Worm (Caenorhabditis elegans) whole organism, L4 larva: ENCODE results near the gene F40A3.7.

Source experiments
- F10B5.3 ChIP-seq: sonication (generic microtip); optimal IDR thresholded peaks from 2 replicates; lab custom pipeline; 2016; ENCODE audit warnings: mild to moderate bottlenecking, missing genetic modification characterization, missing compliant biosample characterization
- F26F4.8 ChIP-seq: fragments of 200-800 bp; sonication (Bioruptor generic); conservative IDR thresholded peaks from 2 replicates; pipeline ENCODE4 v1.3.6; 2022; ENCODE audit warnings: missing genetic modification characterization, missing compliant biosample characterization
- F37D6.2 ChIP-seq: sonication (generic microtip); optimal IDR thresholded peaks from 2 replicates; lab custom pipeline; 2016; ENCODE audit warnings: mild to moderate bottlenecking, missing genetic modification characterization, missing compliant biosample characterization
- Y105C5A.15 ChIP-seq: fragments of 200-800 bp; sonication (Bioruptor generic); IDR thresholded peaks from 2 replicates; pipeline ENCODE4 v1.3.6; 2022; ENCODE audit warnings: missing genetic modification characterization, missing compliant biosample characterization
- Y5F2A.4 ChIP-seq: fragments of 200-800 bp; sonication (Bioruptor generic); optimal IDR thresholded peaks from 2 replicates; lab custom pipeline; 2018; ENCODE audit warnings: mild to moderate bottlenecking, missing genetic modification characterization, missing compliant biosample characterization
- aha-1 ChIP-seq: fragments of 150-350 bp; peaks from one replicate; lab custom pipeline; 2014; ENCODE audit warnings: missing biosample characterization, missing genetic modification characterization
- ceh-44 ChIP-seq: fragments of 200-800 bp; sonication (Bioruptor generic); IDR thresholded peaks from 2 replicates; pipeline ENCODE4 v1.3.6; 2022; ENCODE audit warnings: missing genetic modification reagents, missing genetic modification characterization, missing compliant biosample characterization
- daf-16 ChIP-seq, 3 experiments: sonication (generic microtip); optimal IDR thresholded peaks; 2 replicates each; lab custom pipeline; 2016 to 2017; ENCODE audit warnings: missing genetic modification characterization in 3 of 3, missing genetic modification reagents in 3 of 3, mild to moderate bottlenecking in 2 of 3, missing compliant biosample characterization in 2 of 3, missing biosample characterization in 1 of 3, moderate library complexity in 1 of 3
- dmd-6 ChIP-seq: fragments of 200-800 bp; sonication (Bioruptor generic); IDR thresholded peaks from 2 replicates; pipeline ENCODE4 v1.3.6; 2022; ENCODE audit warnings: missing genetic modification reagents, missing genetic modification characterization, missing compliant biosample characterization
- dve-1 ChIP-seq: sonication (generic microtip); optimal IDR thresholded peaks from 2 replicates; lab custom pipeline; 2017; ENCODE audit warnings: antibody characterized with exemption, mild to moderate bottlenecking, missing genetic modification characterization, missing compliant biosample characterization; ENCODE audit not compliant: insufficient read depth
- egl-43 ChIP-seq: fragments of 200-800 bp; sonication (Bioruptor generic); IDR thresholded peaks from 2 replicates; pipeline ENCODE4 v1.3.6; 2022; ENCODE audit warnings: missing genetic modification reagents, missing genetic modification characterization, missing compliant biosample characterization
- fkh-10 ChIP-seq: fragments of 150-350 bp; optimal IDR thresholded peaks from 2 replicates; lab custom pipeline; 2014; ENCODE audit warnings: missing biosample characterization, missing genetic modification reagents, missing genetic modification characterization
- gei-8 ChIP-seq: fragments of 200-800 bp; sonication (Bioruptor generic); optimal IDR thresholded peaks from 2 replicates; lab custom pipeline; 2018; ENCODE audit warnings: mild to moderate bottlenecking, missing genetic modification characterization, missing compliant biosample characterization
- lin-15B ChIP-seq: fragments of 150-350 bp; sonication (generic microtip); optimal IDR thresholded peaks from 3 replicates; lab custom pipeline; 2014; ENCODE audit warnings: missing biosample characterization, missing genetic modification characterization
- lin-38 ChIP-seq: fragments of 200-800 bp; sonication (Bioruptor generic); IDR thresholded peaks from 2 replicates; pipeline ENCODE4 v1.3.6; 2022; ENCODE audit warnings: missing genetic modification reagents, missing genetic modification characterization, missing compliant biosample characterization
- lsy-2 ChIP-seq, 2 experiments: fragments of 150-350 bp in 1 of 2; sonication (generic microtip) in 1 of 2; optimal IDR thresholded peaks; 2 replicates each; lab custom pipeline; 2014 to 2017; ENCODE audit warnings: missing biosample characterization in 2 of 2, missing genetic modification characterization in 2 of 2
- mdt-29 ChIP-seq: fragments of 200-800 bp; sonication (Bioruptor generic); IDR thresholded peaks from 2 replicates; pipeline ENCODE4 v1.3.6; 2022; ENCODE audit warnings: missing genetic modification reagents, missing genetic modification characterization, missing compliant biosample characterization
- mxl-3 ChIP-seq: fragments of 200-800 bp; sonication (Bioruptor generic); optimal IDR thresholded peaks from 2 replicates; lab custom pipeline; 2018; ENCODE audit warnings: mild to moderate bottlenecking, missing genetic modification characterization, missing compliant biosample characterization
- nhr-10 ChIP-seq: fragments of 150-350 bp; optimal IDR thresholded peaks from 2 replicates; lab custom pipeline; 2014; ENCODE audit warnings: missing biosample characterization, missing genetic modification characterization
- nhr-25 ChIP-seq: sonication (generic microtip); optimal IDR thresholded peaks from 2 replicates; lab custom pipeline; 2017; ENCODE audit warnings: missing genetic modification characterization, mild to moderate bottlenecking, missing compliant biosample characterization, antibody characterized with exemption, moderate library complexity, borderline replicate concordance; ENCODE audit not compliant: insufficient read depth
- nhr-28 ChIP-seq: fragments of 150-350 bp; optimal IDR thresholded peaks from 2 replicates; lab custom pipeline; 2014; ENCODE audit warnings: missing biosample characterization, missing genetic modification characterization
- nhr-48 ChIP-seq: sonication (generic microtip); optimal IDR thresholded peaks from 2 replicates; lab custom pipeline; 2016; ENCODE audit warnings: mild to moderate bottlenecking, missing genetic modification characterization, missing compliant biosample characterization
- pqm-1 ChIP-seq: sonication (generic microtip); optimal IDR thresholded peaks from 2 replicates; lab custom pipeline; 2017; ENCODE audit warnings: missing biosample characterization, missing genetic modification characterization
- set-16 ChIP-seq: fragments of 200-800 bp; sonication (Bioruptor generic); IDR thresholded peaks from 2 replicates; pipeline ENCODE4 v1.3.6; 2022; ENCODE audit warnings: missing genetic modification reagents, missing genetic modification characterization, missing compliant biosample characterization
- spr-1 ChIP-seq: sonication (generic microtip); optimal IDR thresholded peaks from 2 replicates; lab custom pipeline; 2016; ENCODE audit warnings: mild to moderate bottlenecking, missing genetic modification characterization, missing compliant biosample characterization
- unc-130 ChIP-seq: sonication (generic microtip); optimal IDR thresholded peaks from 2 replicates; lab custom pipeline; 2016; ENCODE audit warnings: missing genetic modification reagents, missing genetic modification characterization, missing compliant biosample characterization
- unc-62 ChIP-seq, 3 experiments: fragments of 150-350 bp in 1 of 3; sonication (generic microtip); optimal IDR thresholded peaks in 2 of 3; peaks in 1 of 3; 1 replicate in 1 of 3; 2 replicates in 2 of 3; lab custom pipeline; 2014 to 2017; ENCODE audit warnings: missing biosample characterization in 3 of 3, missing genetic modification characterization in 3 of 3, missing genetic modification reagents in 3 of 3, missing genotype in 1 of 3
- ztf-7 ChIP-seq: fragments of 150-350 bp; optimal IDR thresholded peaks from 2 replicates; lab custom pipeline; 2014; ENCODE audit warnings: missing biosample characterization, missing genetic modification characterization

Gene F40A3.7

ce11 chrV:7848251-7848650 lies 51.4 kb downstream of the F40A3.7 start (continued):
- peak; percentile 30 for TF ChIP-seq ztf-7 (tag; lab: Kevin White, UChicago)
- no peak for TF ChIP-seq nhr-48 (tag; lab: Kevin White, UChicago)
- TF ChIP-seq lin-15B (tag; lab: Kevin White, UChicago), result no peak
- no peak for TF ChIP-seq F37D6.2 (tag; lab: Kevin White, UChicago)
- no peak for TF ChIP-seq Y5F2A.4 (GFP tag; lab: Kevin White, UChicago)
- TF ChIP-seq lsy-2 (tag; optimal IDR thresholded peaks at IDR 0.05; lab: Kevin White, UChicago), result peak in 1 of 2 experiments; percentile 16
- peak; percentile 69 for TF ChIP-seq set-16 (GFP tag; lab: Robert Waterston, UW)
- TF ChIP-seq egl-43, result no peak
- TF ChIP-seq pqm-1 (tag; lab: Kevin White, UChicago), result no peak
- TF ChIP-seq Y105C5A.15 (GFP tag; lab: Robert Waterston, UW), result no peak
- peak; percentile 74 for TF ChIP-seq mxl-3 (GFP tag; lab: Kevin White, UChicago)
- TF ChIP-seq, all 104 proteins: peak for 18

DNA sequence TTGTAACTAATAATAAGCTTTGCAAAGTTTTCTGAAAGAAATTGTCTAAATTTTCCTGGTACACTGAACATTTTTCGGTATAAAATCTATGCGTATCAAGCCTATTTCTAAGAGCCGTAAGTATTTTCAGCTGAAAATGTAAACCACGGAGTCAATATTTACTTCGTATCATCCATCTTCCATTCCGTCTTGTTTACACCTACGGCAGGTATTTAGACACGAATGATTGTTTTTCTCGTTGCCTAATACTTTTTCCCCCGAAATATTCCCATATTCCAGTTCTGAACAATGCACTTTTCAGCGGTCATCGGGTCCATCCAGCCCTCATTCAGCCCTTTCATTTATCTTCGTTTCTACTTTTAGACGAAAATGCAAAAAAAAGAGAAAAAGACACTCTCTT lies 52.0 kb downstream of the F40A3.7 start:
- TF ChIP-seq nhr-25 (tag; lab: Kevin White, UChicago), result no peak
- TF ChIP-seq daf-16 (GFP tag; optimal IDR thresholded peaks at IDR 0.05; lab: Kevin White, UChicago), result no peak
- TF ChIP-seq daf-16 (tag; optimal IDR thresholded peaks at IDR 0.05; lab: Kevin White, UChicago), result peak; percentile 74
- TF ChIP-seq F26F4.8 (GFP tag; lab: Robert Waterston, UW), result no peak

ce11 chrV:7847170-7847569 lies 52.5 kb downstream of the F40A3.7 start, which contains the start of gene memo-1:
TSS of gene memo-1 (minus strand) at chrV:7847171.
- TF ChIP-seq mdt-29 (GFP tag; lab: Robert Waterston, UW) (no peak), lin-38 (0 out of 2 replicates have a peak, but pooled peaks have one; percentile 17), unc-130 (GFP tag; lab: Kevin White, UChicago) (no peak), dmd-6 (GFP tag; lab: Robert Waterston, UW) (0 out of 2 replicates have a peak, but pooled peaks have one; percentile 9), spr-1 (tag; lab: Kevin White, UChicago) (no peak), ceh-44 (GFP tag; lab: Robert Waterston, UW) (no peak), nhr-28 (no peak), nhr-10 (tag; lab: Kevin White, UChicago) (no peak), F26F4.8 (GFP tag; lab: Robert Waterston, UW) (no peak), gei-8 (GFP tag; lab: Kevin White, UChicago) (no peak), fkh-10 (GFP tag; lab: Kevin White, UChicago) (no peak), unc-62 (GFP tag; optimal IDR thresholded peaks at IDR 0.05 in 1 of 2; lab: Kevin White, UChicago) (peak in 1 of 2 experiments; percentile 89), unc-62 (tag; optimal IDR thresholded peaks at IDR 0.05; lab: Kevin White, UChicago) (no peak), F10B5.3 (tag; lab: Kevin White, UChicago) (no peak), aha-1 (tag; lab: Kevin White, UChicago) (peak; percentile 33), dve-1 (tag; lab: Kevin White, UChicago) (no peak)
